Fruit fly (Drosophila melanogaster): ENCODE results near the gene fusl.
A peak's percentile ranks its signal among the peaks of the same experiment; 100 is the strongest.

fusl gene

dm6 chr2L:5324958-5325850, 12.7 kb downstream of the fusl start (continued):
- TF ChIP-seq CG16779 (tag; optimal IDR thresholded peaks at IDR 0.05), result peak; percentile 86
- peak; percentile 82 for TF ChIP-seq CG31627 (GFP tag; optimal IDR thresholded peaks at IDR 0.05)
- TF ChIP-seq Sox15 (GFP tag; optimal IDR thresholded peaks at IDR 0.05), result peak; percentile 78
- peak; percentile 66 for TF ChIP-seq CG3032 (tag; optimal IDR thresholded peaks at IDR 0.05)
- peak; percentile 78 for TF ChIP-seq CG32006 (GFP tag; optimal IDR thresholded peaks at IDR 0.05)
- peak; percentile 71 for TF ChIP-seq pdm3 (GFP tag; optimal IDR thresholded peaks at IDR 0.05)
- TF ChIP-seq CG10631 (GFP tag; optimal IDR thresholded peaks at IDR 0.05), result no peak
- no peak for TF ChIP-seq Hr38 (GFP tag; optimal IDR thresholded peaks at IDR 0.05)
- peak; percentile 74 for TF ChIP-seq CG9139 (GFP tag; optimal IDR thresholded peaks at IDR 0.05)
- peak; percentile 75 for TF ChIP-seq CG6854 (GFP tag; optimal IDR thresholded peaks at IDR 0.05)

DNA sequence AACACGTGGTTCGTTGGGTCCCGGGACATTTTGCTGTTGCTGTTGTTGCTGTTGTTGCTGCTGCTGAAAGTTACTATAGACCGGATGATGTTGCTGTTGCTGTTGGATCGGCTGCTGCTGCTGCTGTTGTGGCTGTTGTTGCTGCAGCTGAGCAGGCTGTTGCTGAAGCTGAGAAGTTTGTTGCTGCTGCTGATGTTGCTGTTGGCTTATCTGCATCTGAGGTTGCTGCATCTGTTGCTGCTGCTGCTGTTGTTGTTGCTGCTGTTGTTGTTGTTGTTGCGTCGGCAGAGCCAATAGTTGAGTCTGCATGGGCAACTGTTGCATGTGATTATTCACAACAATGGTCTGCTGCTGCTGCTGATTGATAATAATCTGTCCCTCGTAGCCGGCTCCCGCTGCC, 16.9 kb downstream of the fusl start:
- TF ChIP-seq fd85E (GFP tag; optimal IDR thresholded peaks at IDR 0.05) (no peak), dsx (GFP tag; optimal IDR thresholded peaks at IDR 0.05; ENCODE audit: poor library complexity, severe bottlenecking) (no peak), spab (GFP tag; optimal IDR thresholded peaks at IDR 0.05) (no peak)

dm6 chr2L:5320063-5320462, 17.8 kb downstream of the fusl start:
- peak; percentile 61 for TF ChIP-seq svp (GFP tag)
- TF ChIP-seq Hr4 (GFP tag; optimal IDR thresholded peaks at IDR 0.05), result no peak

dm6 chr2L:5314630-5315159, 23.2 kb downstream of the fusl start, which contains the start of gene CG14024:
Gene CG14024 (minus strand): TSS chr2L:5314895.
- TF ChIP-seq cyc (GFP tag; optimal IDR thresholded peaks at IDR 0.05) (no peak), Lpt (GFP tag; optimal IDR thresholded peaks at IDR 0.05) (no peak), OdsH (GFP tag; optimal IDR thresholded peaks at IDR 0.05) (no peak), CG10669 (GFP tag; optimal IDR thresholded peaks at IDR 0.05) (no peak), svp (GFP tag) (no peak)

- TF ChIP-seq cyc (GFP tag; optimal IDR thresholded peaks at IDR 0.05) (no peak), achi (GFP tag; optimal IDR thresholded peaks at IDR 0.05) (no peak), Ets96B (tag; optimal IDR thresholded peaks at IDR 0.05) (no peak), vri (GFP tag; optimal IDR thresholded peaks at IDR 0.05) (no peak), net (GFP tag; optimal IDR thresholded peaks at IDR 0.05) (no peak), CG3032 (tag; optimal IDR thresholded peaks at IDR 0.05) (no peak), CG11294 (GFP tag; IDR thresholded peaks at IDR 0.05) (no peak), CG15336 (GFP tag; IDR thresholded peaks at IDR 0.05) (no peak), CG6808 (GFP tag; optimal IDR thresholded peaks at IDR 0.05) (no peak), Hr39 (GFP tag; optimal IDR thresholded peaks at IDR 0.05) (no peak), fd59A (GFP tag; optimal IDR thresholded peaks at IDR 0.05) (no peak), CG10631 (GFP tag; optimal IDR thresholded peaks at IDR 0.05) (no peak)
These were observed 28.5 kb downstream of the fusl start for dm6 chr2L:5309369-5309768.

DNA sequence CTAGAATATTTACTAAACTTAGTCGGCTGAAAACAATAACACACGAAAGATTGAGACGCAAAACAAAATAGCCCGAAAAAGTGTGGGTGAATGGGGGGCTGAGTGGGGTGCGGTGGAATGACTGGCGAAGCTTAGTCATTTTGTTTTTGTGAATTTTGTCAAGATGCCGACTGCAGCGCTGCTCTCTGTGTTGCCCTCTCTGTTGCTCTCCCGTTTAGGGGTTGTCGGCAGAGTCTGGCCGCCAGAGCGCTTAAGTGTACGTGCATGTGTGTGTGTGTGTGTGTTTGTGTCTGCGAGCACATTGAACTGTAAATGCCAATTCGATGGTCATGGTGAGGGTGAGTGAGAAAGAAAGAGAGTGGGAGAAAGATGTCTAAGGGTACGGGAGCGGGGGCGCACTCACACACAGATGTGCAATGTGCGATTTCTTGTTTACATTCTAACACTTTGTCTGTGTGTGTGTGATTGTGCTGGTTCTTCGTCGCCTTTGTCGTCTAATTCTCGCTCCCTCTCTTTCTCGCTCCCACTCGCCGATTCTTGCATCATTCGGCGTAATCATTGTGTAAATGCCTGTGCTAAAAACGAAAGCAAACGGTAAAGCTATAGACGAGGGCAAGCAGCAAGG, 31.4 kb downstream of the fusl start:
- TF ChIP-seq topi (GFP tag; optimal IDR thresholded peaks at IDR 0.05) (peak; percentile 10), CG6163 (GFP tag; IDR thresholded peaks at IDR 0.05) (0 out of 3 replicates have a peak, but pooled peaks have one; percentile 59), eg (GFP tag; IDR thresholded peaks at IDR 0.05) (peak; percentile 59; the same call in 1 of the 3 replicates), CG6854 (GFP tag; optimal IDR thresholded peaks at IDR 0.05) (peak; percentile 60), Sox102F (GFP tag; optimal IDR thresholded peaks at IDR 0.05) (no peak), CG6808 (GFP tag; optimal IDR thresholded peaks at IDR 0.05) (no peak), Eip93F (GFP tag; optimal IDR thresholded peaks at IDR 0.05) (peak; percentile 49), dsx (GFP tag; optimal IDR thresholded peaks at IDR 0.05; ENCODE audit: poor library complexity, severe bottlenecking) (peak; percentile 60), CG3919 (GFP tag; optimal IDR thresholded peaks at IDR 0.05) (peak; percentile 32), CG6276 (GFP tag; optimal IDR thresholded peaks at IDR 0.05) (peak; percentile 14), CG15336 (GFP tag; IDR thresholded peaks at IDR 0.05) (no peak), Eip78C (GFP tag) (peak; percentile 73), CG7368 (GFP tag; optimal IDR thresholded peaks at IDR 0.05) (peak; percentile 21), CG16779 (tag; optimal IDR thresholded peaks at IDR 0.05) (peak; percentile 30), Lpt (GFP tag; optimal IDR thresholded peaks at IDR 0.05) (peak; percentile 24), Eip75B (GFP tag; optimal IDR thresholded peaks at IDR 0.05) (peak; percentile 11), OdsH (GFP tag; optimal IDR thresholded peaks at IDR 0.05) (no peak), Sox14 (GFP tag; optimal IDR thresholded peaks at IDR 0.05) (peak; percentile 79), vri (GFP tag; optimal IDR thresholded peaks at IDR 0.05) (peak; percentile 100), svp (GFP tag) (peak; percentile 83)

All from whole organism, prepupa.